Worm (Caenorhabditis elegans): ENCODE results near the gene Y76B12C.9.

DNA sequence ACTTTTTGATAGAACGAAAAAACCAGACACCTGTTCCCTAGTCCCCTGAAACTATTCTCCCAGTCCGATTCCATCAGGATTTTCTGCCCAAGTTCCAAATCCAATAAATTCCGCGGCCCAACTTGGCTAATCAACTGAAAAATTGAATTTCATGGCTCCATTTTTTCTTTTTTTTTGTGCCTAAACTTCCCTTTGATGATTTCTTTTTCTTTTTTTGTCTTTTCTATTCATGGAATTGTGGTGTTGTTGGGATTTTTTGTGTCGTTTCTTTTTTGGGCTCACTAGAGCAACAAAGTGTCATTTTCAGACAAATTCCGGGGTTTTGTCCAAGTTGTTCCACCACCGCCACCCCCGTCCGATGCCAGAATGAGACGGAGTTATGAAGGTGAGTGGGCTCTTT is 29.0 kb upstream of the Y76B12C.9 start, which contains the start of gene arrd-26:
- TF ChIP-seq egl-27 (tag; optimal IDR thresholded peaks at IDR 0.05) (no peak), duxl-1 (tag; optimal IDR thresholded peaks at IDR 0.05; ENCODE audit: poor library complexity) (no peak), lin-39 (tag; optimal IDR thresholded peaks at IDR 0.05) (no peak), mdl-1 (tag; optimal IDR thresholded peaks at IDR 0.05) (no peak), unc-130 (GFP tag; optimal IDR thresholded peaks at IDR 0.05) (no peak), pqm-1 (tag; optimal IDR thresholded peaks at IDR 0.05) (no peak), pha-4 (GFP tag; IDR thresholded peaks at IDR 0.05) (no peak), pha-4 (tag; optimal IDR thresholded peaks at IDR 0.05) (no peak), ama-1 (optimal IDR thresholded peaks at IDR 0.05) (no peak), dve-1 (tag; optimal IDR thresholded peaks at IDR 0.05; ENCODE audit: insufficient read depth) (no peak)

Data from whole organism, L4 larva.